Fruit fly (Drosophila melanogaster): Measurements from ENCODE around the gene CG18088.
A peak's percentile ranks its signal among the peaks of the same experiment; 100 is the strongest.

CG18088 gene

DNA sequence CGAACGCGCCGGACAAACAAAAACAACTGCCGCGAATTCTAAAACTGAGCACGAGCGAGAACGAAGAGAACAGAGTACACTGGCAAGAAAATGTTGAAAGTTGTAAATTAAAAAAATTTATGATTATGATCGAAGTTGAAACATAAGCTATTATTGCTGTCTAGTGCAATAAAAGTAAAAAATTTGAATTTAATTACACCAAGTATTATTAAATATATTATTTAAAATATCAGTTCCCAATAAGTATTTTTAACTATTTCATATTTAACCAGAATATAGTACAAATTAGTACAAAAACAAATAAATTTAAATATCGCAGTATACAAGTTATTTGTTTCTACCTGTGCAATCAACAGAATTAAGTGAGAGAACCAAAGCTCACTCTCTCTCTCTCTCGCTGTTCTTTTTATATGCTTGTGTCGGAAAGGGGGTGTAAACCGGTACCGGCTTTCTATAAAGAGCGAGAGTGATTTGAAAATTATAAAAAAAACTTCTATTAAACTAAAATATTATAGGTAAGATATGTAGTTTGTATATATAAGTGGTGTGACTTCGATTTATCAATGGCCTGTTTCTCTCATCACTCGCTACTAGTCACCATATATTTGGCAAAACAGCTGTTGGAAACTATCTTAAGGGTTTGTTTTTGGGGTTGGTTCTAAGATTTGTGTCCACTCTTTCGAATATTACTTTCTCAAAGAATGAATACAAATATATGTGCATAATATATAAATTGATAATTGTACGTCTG lies 16.0 kb upstream of the CG18088 start, which contains the start of gene C1GalTA (continued):
- peak; percentile 99 for TF ChIP-seq phol (tag; optimal IDR thresholded peaks at IDR 0.05)
- TF ChIP-seq CG30431 (GFP tag; optimal IDR thresholded peaks at IDR 0.05), result peak; percentile 86
- TF ChIP-seq gce (GFP tag; IDR thresholded peaks at IDR 0.05), result peak; percentile 95
- TF ChIP-seq CG9609 (GFP tag; optimal IDR thresholded peaks at IDR 0.05), result peak; percentile 52
- no peak for TF ChIP-seq br (optimal IDR thresholded peaks at IDR 0.05)
- TF ChIP-seq chif (GFP tag; optimal IDR thresholded peaks at IDR 0.05), result peak; percentile 39 to 62
- peak; percentile 93 for TF ChIP-seq CG6254 (GFP tag; optimal IDR thresholded peaks at IDR 0.05)
- no peak for TF ChIP-seq Dfd (GFP tag; optimal IDR thresholded peaks at IDR 0.05)
- peak; percentile 77; the same call in 1 of the 2 replicates for TF ChIP-seq CG10321 (GFP tag; IDR thresholded peaks at IDR 0.05)
- TF ChIP-seq pfk (GFP tag; optimal IDR thresholded peaks at IDR 0.05), result no peak
- no peak for TF ChIP-seq CG6791 (GFP tag; IDR thresholded peaks at IDR 0.05; ENCODE audit: partially characterized antibody)
- peak; percentile 90 for TF ChIP-seq peb (GFP tag; IDR thresholded peaks at IDR 0.05)
- TF ChIP-seq HHEX (GFP tag; optimal IDR thresholded peaks at IDR 0.05), result peak; percentile 97
- TF ChIP-seq CG11247 (GFP tag; IDR thresholded peaks at IDR 0.05), result peak; percentile 93
- peak; percentile 83 for TF ChIP-seq CG7987 (GFP tag; optimal IDR thresholded peaks at IDR 0.05)
- peak; percentile 25 for TF ChIP-seq her (GFP tag; optimal IDR thresholded peaks at IDR 0.05)
- peak; percentile 91 for TF ChIP-seq Lhr (GFP tag; optimal IDR thresholded peaks at IDR 0.05)
- TF ChIP-seq CG4404 (GFP tag; IDR thresholded peaks at IDR 0.05), result peak; percentile 92
- peak; percentile 98 for TF ChIP-seq CG6854 (GFP tag; optimal IDR thresholded peaks at IDR 0.05)
- TF ChIP-seq Awh (GFP tag; IDR thresholded peaks at IDR 0.05), result peak; percentile 95
- TF ChIP-seq gt (GFP tag; IDR thresholded peaks at IDR 0.05), result peak; percentile 80; the same call in 1 of the 2 replicates
- TF ChIP-seq en (GFP tag; optimal IDR thresholded peaks at IDR 0.05), result peak; percentile 17
- TF ChIP-seq bsh (GFP tag; optimal IDR thresholded peaks at IDR 0.05), result peak; percentile 93 to 99
- TF ChIP-seq lov (optimal IDR thresholded peaks at IDR 0.05), result no peak
- TF ChIP-seq lov (GFP tag; IDR thresholded peaks at IDR 0.05), result no peak; the same call in 1 of the 3 replicates
- TF ChIP-seq Ada2b (GFP tag; IDR thresholded peaks at IDR 0.05), result peak; percentile 87
- TF ChIP-seq CG4730 (GFP tag; IDR thresholded peaks at IDR 0.05), result peak; percentile 93
- peak; percentile 57 for TF ChIP-seq CG31365 (tag; optimal IDR thresholded peaks at IDR 0.05)
- peak; percentile 98 for TF ChIP-seq dmrt11E (tag; optimal IDR thresholded peaks at IDR 0.05)
- TF ChIP-seq cad (GFP tag; optimal IDR thresholded peaks at IDR 0.05), result no peak
- peak; percentile 96 for TF ChIP-seq croc (GFP tag; conservative IDR thresholded peaks at IDR 0.05)
- peak; percentile 100 for TF ChIP-seq CoRest (tag; optimal IDR thresholded peaks at IDR 0.05)
- TF ChIP-seq chinmo (GFP tag; IDR thresholded peaks at IDR 0.05; ENCODE audit: partially characterized antibody), result no peak
- TF ChIP-seq bowl (GFP tag; IDR thresholded peaks at IDR 0.05), result peak; percentile 86
- peak; percentile 94 for TF ChIP-seq CG18764 (GFP tag; optimal IDR thresholded peaks at IDR 0.05)
- TF ChIP-seq shn (GFP tag; optimal IDR thresholded peaks at IDR 0.05), result peak; percentile 63
- TF ChIP-seq CG13287 (GFP tag; IDR thresholded peaks at IDR 0.05; ENCODE audit: partially characterized antibody), result no peak
- TF ChIP-seq odd (GFP tag; optimal IDR thresholded peaks at IDR 0.05), result peak; percentile 97
- peak; percentile 90 for TF ChIP-seq CG11696 (GFP tag; IDR thresholded peaks at IDR 0.05)
- no peak for TF ChIP-seq gfzf (GFP tag; optimal IDR thresholded peaks at IDR 0.05)
- TF ChIP-seq CG11093 (GFP tag; IDR thresholded peaks at IDR 0.05), result peak; percentile 90
- TF ChIP-seq Atf6 (GFP tag; IDR thresholded peaks at IDR 0.05), result peak; percentile 96
- peak; percentile 68 to 94 for TF ChIP-seq dpn (GFP tag; optimal IDR thresholded peaks at IDR 0.05)
- no peak for TF ChIP-seq luna (GFP tag; optimal IDR thresholded peaks at IDR 0.05)
- peak; percentile 98 for TF ChIP-seq sqz (GFP tag; optimal IDR thresholded peaks at IDR 0.05)
- TF ChIP-seq ash1 (GFP tag; optimal IDR thresholded peaks at IDR 0.05), result no peak
- peak; percentile 91 for TF ChIP-seq zfh1 (GFP tag; IDR thresholded peaks at IDR 0.05)
- peak; percentile 96 for TF ChIP-seq sug (tag; optimal IDR thresholded peaks at IDR 0.05)
- TF ChIP-seq CG13624 (GFP tag; optimal IDR thresholded peaks at IDR 0.05), result peak; percentile 61
- no peak for TF ChIP-seq tna (GFP tag; IDR thresholded peaks at IDR 0.05; ENCODE audit: partially characterized antibody)

All from whole organism, embryonic.